Worm (Caenorhabditis elegans) whole organism, L2 larva: ENCODE results near the gene lip-1.

Experiments used
- Y55F3AM.14 ChIP-seq: fragments of 200-800 bp; sonication (Bioruptor generic); optimal IDR thresholded peaks from 2 replicates; lab custom pipeline; 2018; ENCODE audit warnings: mild to moderate bottlenecking, missing genetic modification characterization, missing compliant biosample characterization
- ZK546.5 ChIP-seq: sonication (generic microtip); optimal IDR thresholded peaks from 2 replicates; lab custom pipeline; 2017; ENCODE audit warnings: missing biosample characterization, missing genetic modification characterization
- alr-1 ChIP-seq: fragments of 150-350 bp; optimal IDR thresholded peaks from 2 replicates; lab custom pipeline; 2014; ENCODE audit warnings: missing biosample characterization, missing genetic modification characterization
- elt-1 ChIP-seq: fragments of 150-350 bp; optimal IDR thresholded peaks from 2 replicates; lab custom pipeline; 2014; ENCODE audit warnings: missing biosample characterization, missing genetic modification characterization
- ztf-1 ChIP-seq: fragments of 200-800 bp; sonication (Bioruptor generic); conservative IDR thresholded peaks from 2 replicates; pipeline ENCODE4 v1.3.6; 2022; ENCODE audit warnings: missing genetic modification characterization, missing compliant biosample characterization

DNA sequence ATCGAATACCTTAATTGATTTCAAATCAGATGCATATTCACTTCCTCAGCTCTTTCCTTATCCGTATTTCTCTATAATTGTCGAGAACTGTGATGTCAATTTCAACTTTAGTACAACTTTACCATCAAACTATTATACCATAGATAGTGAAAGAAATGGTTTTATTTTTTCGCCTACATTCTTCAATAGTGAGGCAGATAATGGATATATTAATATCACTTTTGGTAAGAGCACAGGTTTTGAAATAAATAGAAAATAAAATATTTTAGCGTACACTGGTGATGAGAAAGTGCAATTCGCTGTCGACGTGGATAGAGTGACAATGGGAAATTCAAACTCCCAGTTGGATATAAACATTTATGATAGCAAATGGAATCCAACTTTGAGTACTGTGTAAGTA is 10.6 kb upstream of the lip-1 start:
- TF ChIP-seq alr-1 (tag; lab: Kevin White, UChicago): no peak
- no peak for TF ChIP-seq Y55F3AM.14 (GFP tag; lab: Kevin White, UChicago)
- no peak for TF ChIP-seq ztf-1
- TF ChIP-seq ZK546.5 (tag; lab: Kevin White, UChicago): no peak
- no peak for TF ChIP-seq elt-1 (tag; lab: Kevin White, UChicago)
